Fruit fly (Drosophila melanogaster): Measurements from ENCODE around the gene CG6168.

- TF ChIP-seq usp (GFP tag; optimal IDR thresholded peaks at IDR 0.05) (no peak), CG8478 (optimal IDR thresholded peaks at IDR 0.05) (no peak), Dll (optimal IDR thresholded peaks at IDR 0.05) (no peak), psq (optimal IDR thresholded peaks at IDR 0.05) (no peak)
These were observed 2.9 kb downstream of the CG6168 start for dm6 chr3L:11318532-11319170.

Measured in whole organism.